Worm (Caenorhabditis elegans): ENCODE data around the gene sre-39.

Gene sre-39

DNA sequence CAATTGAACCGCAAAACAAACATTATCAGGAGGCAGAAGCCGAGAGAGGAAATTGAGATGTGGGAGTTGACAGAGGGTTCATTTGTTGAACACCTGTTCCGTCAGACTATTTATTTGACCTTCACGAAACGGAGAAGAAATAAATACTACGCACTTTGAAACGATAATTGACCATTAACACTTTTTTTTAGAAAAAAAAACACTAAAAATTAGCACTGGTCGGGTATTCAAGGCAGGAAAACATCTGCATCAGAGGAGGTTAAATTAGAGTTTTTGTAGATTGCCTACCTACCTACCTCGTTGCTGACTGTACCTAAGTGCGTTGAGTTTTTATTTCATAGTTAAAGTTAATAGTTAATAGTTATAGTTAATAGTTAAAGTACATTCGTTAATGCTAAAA lies 37.0 kb upstream of the sre-39 start:
- TF ChIP-seq fax-1 (tag; optimal IDR thresholded peaks at IDR 0.05), result no peak
- TF ChIP-seq pax-1 (tag; optimal IDR thresholded peaks at IDR 0.05), result peak; percentile 8
- no peak for TF ChIP-seq dmd-4 (tag; optimal IDR thresholded peaks at IDR 0.05; ENCODE audit: borderline replicate concordance)

DNA sequence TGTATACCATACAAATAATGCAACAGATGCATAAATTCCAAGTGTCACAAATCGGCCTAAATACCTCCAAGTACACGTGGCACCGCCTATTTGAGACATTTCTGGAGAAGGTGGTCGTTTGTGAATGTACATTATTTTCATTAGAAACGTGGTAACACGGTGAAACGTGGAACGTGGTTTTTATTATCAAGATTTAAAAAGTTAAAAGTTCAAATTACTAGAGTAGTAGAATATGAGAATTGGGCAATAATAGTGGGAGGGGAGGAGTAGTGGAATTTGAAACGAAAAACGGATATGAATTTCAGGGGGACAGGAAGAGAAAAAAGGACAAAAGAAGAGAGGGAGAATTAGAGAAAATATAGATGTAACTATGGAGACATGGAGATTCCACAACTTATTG lies 31.2 kb upstream of the sre-39 start, which contains the start of gene fut-6:
fut-6 (minus strand) TSS at position 101 of the 400 bp plus-strand sequence.
- TF ChIP-seq nfya-1 (tag; optimal IDR thresholded peaks at IDR 0.05), result no peak
- no peak for TF ChIP-seq zip-5 (tag; optimal IDR thresholded peaks at IDR 0.05)
- TF ChIP-seq ceh-30 (tag; optimal IDR thresholded peaks at IDR 0.05), result no peak
- no peak for TF ChIP-seq K09A11.1 (tag; optimal IDR thresholded peaks at IDR 0.05; ENCODE audit: insufficient read depth)
- TF ChIP-seq ceh-18 (tag; optimal IDR thresholded peaks at IDR 0.05), result no peak
- no peak for TF ChIP-seq nhr-232 (tag; optimal IDR thresholded peaks at IDR 0.05)
- TF ChIP-seq tbx-2 (tag; optimal IDR thresholded peaks at IDR 0.05), result no peak
- TF ChIP-seq ceh-24 (tag; optimal IDR thresholded peaks at IDR 0.05), result no peak
- no peak for TF ChIP-seq pag-3 (tag; optimal IDR thresholded peaks at IDR 0.05; ENCODE audit: borderline replicate concordance)
- TF ChIP-seq ceh-6 (GFP tag; optimal IDR thresholded peaks at IDR 0.05), result no peak
- no peak for TF ChIP-seq ahr-1 (tag; optimal IDR thresholded peaks at IDR 0.05)
- TF ChIP-seq hlh-6 (tag; optimal IDR thresholded peaks at IDR 0.05), result no peak
- no peak for TF ChIP-seq eyg-1 (tag; optimal IDR thresholded peaks at IDR 0.05)
- TF ChIP-seq lin-11 (tag; optimal IDR thresholded peaks at IDR 0.05), result no peak
- TF ChIP-seq fkh-10 (GFP tag; optimal IDR thresholded peaks at IDR 0.05), result no peak
- TF ChIP-seq ets-4 (tag; optimal IDR thresholded peaks at IDR 0.05), result no peak
- no peak for TF ChIP-seq lim-6 (tag; optimal IDR thresholded peaks at IDR 0.05)

DNA sequence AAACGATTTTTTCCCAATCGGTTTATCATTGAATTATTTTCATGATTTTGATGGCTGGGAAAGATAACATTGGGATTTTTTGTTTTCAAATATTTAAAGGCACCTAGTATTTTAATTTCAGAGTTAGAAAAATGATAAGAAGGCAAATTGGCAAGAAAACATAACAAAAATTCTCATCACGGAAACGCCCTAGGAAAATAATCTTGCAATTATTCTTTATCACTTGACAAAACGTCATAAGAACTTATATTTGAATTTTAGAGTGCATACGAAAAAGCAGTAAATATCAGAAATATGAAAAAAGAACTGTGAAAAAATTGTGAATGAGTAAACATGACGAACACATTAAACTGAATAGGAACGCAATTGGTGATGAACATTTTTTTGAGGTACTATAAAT lies 29.7 kb upstream of the sre-39 start:
- TF ChIP-seq K09A11.1 (tag; optimal IDR thresholded peaks at IDR 0.05; ENCODE audit: insufficient read depth), result no peak
- TF ChIP-seq F13H6.1 (tag; optimal IDR thresholded peaks at IDR 0.05), result no peak
- TF ChIP-seq nfya-1 (tag; optimal IDR thresholded peaks at IDR 0.05), result no peak
- TF ChIP-seq pqm-1 (tag; optimal IDR thresholded peaks at IDR 0.05), result no peak
- no peak for TF ChIP-seq hlh-8 (tag; optimal IDR thresholded peaks at IDR 0.05)
- no peak for TF ChIP-seq unc-42 (tag; optimal IDR thresholded peaks at IDR 0.05)
- no peak for TF ChIP-seq nhr-232 (tag; optimal IDR thresholded peaks at IDR 0.05)
- no peak for TF ChIP-seq hlh-15 (tag; optimal IDR thresholded peaks at IDR 0.05)
- TF ChIP-seq dve-1 (tag; optimal IDR thresholded peaks at IDR 0.05), result no peak
- TF ChIP-seq unc-55 (GFP tag; optimal IDR thresholded peaks at IDR 0.05), result no peak
- no peak for TF ChIP-seq ceh-14 (tag; optimal IDR thresholded peaks at IDR 0.05)

DNA sequence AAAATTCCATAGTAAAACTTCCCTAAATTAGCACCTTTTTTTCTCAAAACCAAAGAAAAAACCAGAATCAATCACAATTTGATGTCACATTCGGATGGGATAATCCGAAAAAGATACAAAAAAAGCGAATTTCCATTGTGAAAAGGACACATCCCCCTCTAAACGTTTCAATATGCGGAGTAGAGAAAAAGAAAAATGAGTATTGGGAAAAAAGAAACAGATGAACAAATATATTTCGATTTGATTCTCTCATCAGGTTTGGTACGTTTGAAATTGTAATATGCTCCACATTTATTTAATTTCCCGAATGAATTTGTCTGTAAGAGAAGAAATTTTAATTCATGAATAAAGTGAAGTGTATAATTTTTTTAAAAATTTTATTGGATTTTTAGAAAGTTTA lies 28.8 kb upstream of the sre-39 start:
- TF ChIP-seq syd-9 (tag; optimal IDR thresholded peaks at IDR 0.05) (no peak), sdc-2 (tag; optimal IDR thresholded peaks at IDR 0.05) (no peak), ceh-34 (tag; optimal IDR thresholded peaks at IDR 0.05) (no peak)

DNA sequence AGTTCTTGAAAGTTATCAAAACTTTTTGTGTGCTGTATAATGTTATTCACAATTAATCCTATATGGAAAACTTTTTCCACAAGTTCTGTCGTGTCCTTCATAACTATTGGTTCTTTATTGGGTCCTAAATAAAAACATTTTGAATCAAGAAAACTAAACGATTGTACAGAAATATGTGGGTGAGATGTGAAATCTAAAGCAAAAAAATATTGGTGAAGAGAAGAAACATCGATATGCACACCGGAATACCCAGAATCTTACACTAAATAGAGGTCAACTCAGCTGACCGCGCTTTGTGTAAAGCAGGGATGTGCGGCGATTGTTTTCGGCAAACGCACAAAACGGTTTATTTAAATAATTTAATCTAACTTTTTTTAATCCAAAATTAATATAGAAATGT lies 25.8 kb upstream of the sre-39 start, which contains the start of gene T05A7.13:
T05A7.13 (minus strand) TSS at position 101 of the 400 bp plus-strand sequence.
- TF ChIP-seq C38D4.7 (GFP tag; optimal IDR thresholded peaks at IDR 0.05), result no peak
- TF ChIP-seq lin-11 (tag; optimal IDR thresholded peaks at IDR 0.05), result no peak
- TF ChIP-seq pha-2 (tag; optimal IDR thresholded peaks at IDR 0.05), result no peak
- no peak for TF ChIP-seq npax-4 (tag; optimal IDR thresholded peaks at IDR 0.05)
- TF ChIP-seq unc-86 (tag; optimal IDR thresholded peaks at IDR 0.05), result no peak
- TF ChIP-seq pax-1 (tag; optimal IDR thresholded peaks at IDR 0.05), result no peak
- no peak for TF ChIP-seq che-1 (tag; optimal IDR thresholded peaks at IDR 0.05)
- TF ChIP-seq ttx-3 (tag; optimal IDR thresholded peaks at IDR 0.05), result no peak
- no peak for TF ChIP-seq mec-3 (tag; optimal IDR thresholded peaks at IDR 0.05; ENCODE audit: borderline replicate concordance)
- no peak for TF ChIP-seq eyg-1 (tag; optimal IDR thresholded peaks at IDR 0.05)
- no peak for TF ChIP-seq ceh-22 (tag; optimal IDR thresholded peaks at IDR 0.05)
- no peak for TF ChIP-seq ceh-2 (tag; optimal IDR thresholded peaks at IDR 0.05)
- no peak for TF ChIP-seq ceh-30 (tag; optimal IDR thresholded peaks at IDR 0.05)
- no peak for TF ChIP-seq tbx-2 (tag; optimal IDR thresholded peaks at IDR 0.05)
